Fruit fly (Drosophila melanogaster) whole organism, embryonic: ENCODE measurements around the gene Unr.

ENCODE experiments used
- Adf1 ChIP-seq: fragments of 200-800 bp; sonication (Bioruptor generic); IDR thresholded peaks from 2 replicates; pipeline ENCODE4 v1.3.6; 2022; ENCODE audit warnings: missing biosample characterization, missing genetic modification characterization
- Asciz ChIP-seq: fragments of 200-800 bp; sonication (Bioruptor generic); optimal IDR thresholded peaks from 2 replicates; lab custom pipeline; 2017; ENCODE audit warnings: missing biosample characterization, mild to moderate bottlenecking, missing genetic modification characterization, missing genetic modification reagents
- Awh ChIP-seq: fragments of 200-800 bp; sonication (Bioruptor generic); IDR thresholded peaks from 2 replicates; pipeline ENCODE4, ENCODE4 v1.3.6; 2022; ENCODE audit warnings: missing biosample characterization, missing genetic modification characterization
- Blimp-1 ChIP-seq: fragments of 200-800 bp; sonication (Bioruptor generic); optimal IDR thresholded peaks from 3 replicates; lab custom pipeline; 2018; ENCODE audit warnings: missing biosample characterization, missing genetic modification characterization, mild to moderate bottlenecking, moderate library complexity, missing genetic modification reagents
- CG11398 ChIP-seq: fragments of 200-800 bp; sonication (Bioruptor generic); optimal IDR thresholded peaks from 2 replicates; lab custom pipeline; 2016; ENCODE audit warnings: missing biosample characterization, missing genetic modification characterization
- CG13894 ChIP-seq: fragments of 200-800 bp; sonication (Bioruptor generic); optimal IDR thresholded peaks from 3 replicates; lab custom pipeline; 2018; ENCODE audit warnings: missing biosample characterization, mild to moderate bottlenecking, missing genetic modification characterization, moderate library complexity
- CG15011 ChIP-seq: fragments of 200-800 bp; sonication (Bioruptor generic); optimal IDR thresholded peaks from 3 replicates; lab custom pipeline; 2018; ENCODE audit warnings: missing biosample characterization, mild to moderate bottlenecking, missing genetic modification characterization
- CG1647 ChIP-seq: fragments of 200-800 bp; sonication (Bioruptor generic); optimal IDR thresholded peaks from 3 replicates; lab custom pipeline; 2016; ENCODE audit warnings: missing biosample characterization, missing genetic modification characterization
- CG17361 ChIP-seq: fragments of 200-800 bp; sonication (Bioruptor generic); IDR thresholded peaks from 3 replicates; pipeline ENCODE4 v1.3.6; 2022; ENCODE audit warnings: missing biosample characterization, missing genetic modification characterization
- CG17612 ChIP-seq: fragments of 200-800 bp; sonication (Bioruptor generic); IDR thresholded peaks from 2 replicates; pipeline ENCODE4 v1.3.6; 2022; ENCODE audit warnings: missing biosample characterization, missing genetic modification characterization
- CG1792 ChIP-seq: fragments of 200-800 bp; sonication (Bioruptor generic); optimal IDR thresholded peaks from 2 replicates; lab custom pipeline; 2016; ENCODE audit warnings: missing biosample characterization, missing genetic modification characterization
- CG43689 ChIP-seq: fragments of 200-800 bp; sonication (Bioruptor generic); IDR thresholded peaks from 2 replicates; pipeline ENCODE4 v1.3.6; 2022; ENCODE audit warnings: missing biosample characterization, missing genetic modification characterization
- CG4854 ChIP-seq: fragments of 200-800 bp; sonication (Bioruptor generic); optimal IDR thresholded peaks from 2 replicates; lab custom pipeline; 2016; ENCODE audit warnings: missing biosample characterization, missing genetic modification characterization, inconsistent platforms
- CG7786 ChIP-seq: fragments of 200-800 bp; sonication (Bioruptor generic); optimal IDR thresholded peaks from 2 replicates; lab custom pipeline; 2016; ENCODE audit warnings: missing biosample characterization, missing genetic modification characterization
- CG8089 ChIP-seq: fragments of 200-800 bp; sonication (Bioruptor generic); optimal IDR thresholded peaks from 3 replicates; lab custom pipeline; 2016; ENCODE audit warnings: missing biosample characterization, missing genetic modification characterization
- CrebB ChIP-seq: fragments of 200-800 bp; sonication (Bioruptor generic); optimal IDR thresholded peaks from 3 replicates; lab custom pipeline; 2018; ENCODE audit warnings: missing biosample characterization, mild to moderate bottlenecking, missing genetic modification characterization
- Dad ChIP-seq: fragments of 200-800 bp; sonication (Bioruptor generic); optimal IDR thresholded peaks from 3 replicates; lab custom pipeline; 2016; ENCODE audit warnings: missing biosample characterization, missing genetic modification characterization
- Dip3 ChIP-seq: fragments of 200-800 bp; sonication (Bioruptor generic); optimal IDR thresholded peaks from 3 replicates; lab custom pipeline; 2016; ENCODE audit warnings: missing biosample characterization, missing genetic modification characterization
- MBD-R2 ChIP-seq: fragments of 200-800 bp; sonication (Bioruptor generic); IDR thresholded peaks from 2 replicates; pipeline ENCODE4 v1.3.6; 2022; ENCODE audit warnings: missing biosample characterization, missing genetic modification characterization
- Nf-YC ChIP-seq: fragments of 200-800 bp; optimal IDR thresholded peaks from 3 replicates; lab custom pipeline; 2019; ENCODE audit warnings: missing biosample characterization, mild to moderate bottlenecking, missing genetic modification characterization, moderate library complexity
- Spps ChIP-seq: fragments of 200-800 bp; sonication (Bioruptor generic); optimal IDR thresholded peaks from 2 replicates; lab custom pipeline; 2018; ENCODE audit warnings: missing biosample characterization, mild to moderate bottlenecking, missing genetic modification characterization
- Stat92E ChIP-seq, 3 experiments: fragments of >200 bp in 2 of 3; fragments of 200-800 bp in 1 of 3; sonication (Bioruptor generic) in 1 of 3; optimal IDR thresholded peaks; 2 replicates each; lab custom pipeline; 2017 to 2019; ENCODE audit warnings: missing biosample characterization in 3 of 3, missing genetic modification characterization in 3 of 3, mild to moderate bottlenecking in 1 of 3, moderate library complexity in 1 of 3
- Taf1 ChIP-seq: fragments of 200-800 bp; sonication (Bioruptor generic); IDR thresholded peaks from 2 replicates; pipeline ENCODE4 v1.3.6; 2022; ENCODE audit warnings: missing biosample characterization, missing genetic modification characterization
- ac ChIP-seq: fragments of 200-800 bp; sonication (Bioruptor generic); optimal IDR thresholded peaks from 3 replicates; lab custom pipeline; 2017; ENCODE audit warnings: missing biosample characterization, mild to moderate bottlenecking, missing genetic modification characterization
- amos ChIP-seq: fragments of 200-800 bp; sonication (Bioruptor generic); IDR thresholded peaks from 2 replicates; pipeline ENCODE4 v1.3.6; 2022; ENCODE audit warnings: missing biosample characterization, missing genetic modification characterization; ENCODE audit not compliant: partially characterized antibody
- ato ChIP-seq: fragments of 200-800 bp; sonication (Bioruptor generic); IDR thresholded peaks from 2 replicates; pipeline ENCODE4 v1.3.6; 2022; ENCODE audit warnings: missing biosample characterization, missing genetic modification characterization; ENCODE audit not compliant: partially characterized antibody
- chm ChIP-seq: fragments of 200-800 bp; sonication (Bioruptor generic); IDR thresholded peaks from 2 replicates; pipeline ENCODE4 v1.3.6; 2022; ENCODE audit warnings: missing biosample characterization, missing genetic modification characterization
- croc ChIP-seq: fragments of 200-800 bp; sonication (Bioruptor generic); conservative IDR thresholded peaks from 3 replicates; pipeline ENCODE4 v1.3.6; 2022; ENCODE audit warnings: missing biosample characterization, missing genetic modification characterization
- crp ChIP-seq, 2 experiments: fragments of 200-800 bp; sonication (Bioruptor generic); optimal IDR thresholded peaks; 2 replicates in 1 of 2; 3 replicates in 1 of 2; lab custom pipeline; 2017; ENCODE audit warnings: missing biosample characterization in 2 of 2, missing genetic modification characterization in 2 of 2, mild to moderate bottlenecking in 1 of 2, moderate library complexity in 1 of 2
- da ChIP-seq: fragments of 200-800 bp; sonication (Bioruptor generic); optimal IDR thresholded peaks from 2 replicates; lab custom pipeline; 2016; ENCODE audit warnings: missing biosample characterization, missing genetic modification characterization
- en ChIP-seq: fragments of 200-800 bp; sonication (Bioruptor generic); optimal IDR thresholded peaks from 2 replicates; lab custom pipeline; 2016; ENCODE audit warnings: missing biosample characterization, missing genetic modification characterization
- gce ChIP-seq: fragments of 200-800 bp; sonication (Bioruptor generic); IDR thresholded peaks from 3 replicates; pipeline ENCODE4 v1.3.6; 2022; ENCODE audit warnings: missing biosample characterization, missing genetic modification characterization
- hb ChIP-seq: fragments of 200-800 bp; sonication (Bioruptor generic); IDR thresholded peaks from 3 replicates; pipeline ENCODE4 v1.3.6; 2022; ENCODE audit warnings: missing biosample characterization, missing genetic modification characterization; ENCODE audit not compliant: partially characterized antibody
- her ChIP-seq: fragments of 200-800 bp; sonication (Bioruptor generic); optimal IDR thresholded peaks from 2 replicates; lab custom pipeline; 2016; ENCODE audit warnings: missing biosample characterization, missing genetic modification characterization
- hth ChIP-seq: fragments of >200 bp; optimal IDR thresholded peaks from 2 replicates; lab custom pipeline; 2017; ENCODE audit warnings: inconsistent platforms
- kah ChIP-seq: fragments of 200-800 bp; sonication (Bioruptor generic); optimal IDR thresholded peaks from 2 replicates; lab custom pipeline; 2018; ENCODE audit warnings: missing biosample characterization, mild to moderate bottlenecking, missing genetic modification characterization
- knrl ChIP-seq: fragments of 200-800 bp; sonication (Bioruptor generic); IDR thresholded peaks from 3 replicates; pipeline ENCODE4 v1.3.6; 2022; ENCODE audit warnings: missing biosample characterization, missing genetic modification characterization; ENCODE audit not compliant: partially characterized antibody
- lov ChIP-seq, 2 experiments: fragments of 200-800 bp in 1 of 2; fragments of >200 bp in 1 of 2; sonication (Bioruptor generic) in 1 of 2; IDR thresholded peaks in 1 of 2; optimal IDR thresholded peaks in 1 of 2; 2 replicates in 1 of 2; 3 replicates in 1 of 2; pipeline versions ENCODE4 v1.3.6 to Lab custom; 2017 to 2022; ENCODE audit warnings: missing biosample characterization in 1 of 2, missing genetic modification characterization in 1 of 2
- nmo ChIP-seq: fragments of 200-800 bp; sonication (Bioruptor generic); optimal IDR thresholded peaks from 2 replicates; lab custom pipeline; 2018; ENCODE audit warnings: missing biosample characterization, mild to moderate bottlenecking, missing genetic modification characterization, moderate library complexity
- phol ChIP-seq: fragments of 200-800 bp; sonication (Bioruptor generic); optimal IDR thresholded peaks from 3 replicates; lab custom pipeline; 2018; ENCODE audit warnings: missing biosample characterization, mild to moderate bottlenecking, missing genetic modification characterization, moderate library complexity
- schlank ChIP-seq: fragments of 200-800 bp; sonication (Bioruptor generic); optimal IDR thresholded peaks from 2 replicates; lab custom pipeline; 2018; ENCODE audit warnings: missing biosample characterization, mild to moderate bottlenecking, missing genetic modification characterization
- shn ChIP-seq: fragments of 200-800 bp; sonication (Bioruptor generic); optimal IDR thresholded peaks from 3 replicates; lab custom pipeline; 2016; ENCODE audit warnings: missing biosample characterization, missing genetic modification characterization
- sima ChIP-seq: fragments of 200-800 bp; sonication (Bioruptor generic); optimal IDR thresholded peaks from 2 replicates; lab custom pipeline; 2016; ENCODE audit warnings: missing biosample characterization, missing genetic modification characterization
- sisA ChIP-seq: fragments of 200-800 bp; sonication (Bioruptor generic); IDR thresholded peaks from 2 replicates; pipeline ENCODE4 v1.3.6; 2022; ENCODE audit warnings: missing biosample characterization, missing genetic modification characterization
- sug ChIP-seq: fragments of 200-800 bp; optimal IDR thresholded peaks from 2 replicates; lab custom pipeline; 2019; ENCODE audit warnings: missing biosample characterization, mild to moderate bottlenecking, missing genetic modification characterization, moderate library complexity
- unc-4 ChIP-seq: fragments of 200-800 bp; sonication (Bioruptor generic); IDR thresholded peaks from 2 replicates; pipeline ENCODE4 v1.3.6; 2022; ENCODE audit warnings: missing biosample characterization, missing genetic modification characterization; ENCODE audit not compliant: partially characterized antibody

Unr gene

DNA sequence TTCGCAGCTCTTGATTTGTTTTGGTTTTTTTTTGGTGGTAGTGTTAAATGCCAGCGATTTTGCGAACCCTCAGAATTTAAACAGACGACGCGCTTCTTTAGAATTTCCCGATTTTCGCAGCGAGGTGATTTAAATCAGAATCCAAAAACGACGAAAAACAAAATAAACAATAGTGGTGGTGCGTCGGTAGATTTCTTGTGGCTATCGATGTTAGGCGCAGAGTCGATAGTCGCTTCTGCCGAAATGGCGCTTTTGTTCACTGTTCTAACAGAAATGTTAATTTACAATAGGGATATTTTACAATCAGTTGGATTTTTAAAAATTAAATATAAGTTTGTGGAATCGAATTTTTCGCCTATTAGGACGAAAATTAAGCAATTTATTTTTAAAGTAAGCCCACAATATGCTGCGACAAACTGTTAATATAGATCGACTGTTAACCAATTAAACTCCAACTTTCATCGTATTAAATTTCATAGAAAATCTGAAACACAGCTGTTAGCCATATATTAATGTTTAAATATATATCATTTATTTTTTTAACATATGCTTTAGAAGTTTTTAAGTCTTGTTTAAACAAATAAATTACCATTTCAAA, 7.1 kb upstream of the Unr start, which contains the start of gene CG6983 (continued):
- peak; percentile 0 for TF ChIP-seq CG13894 (tag; lab: Kevin White, UChicago)
- TF ChIP-seq nmo: no peak
- no peak for TF ChIP-seq kah
- TF ChIP-seq sisA (GFP tag; lab: Robert Waterston, UW): no peak
- no peak for TF ChIP-seq CG43689 (GFP tag; lab: Robert Waterston, UW)
- no peak for TF ChIP-seq hth (lab: Kevin White, UChicago)
- TF ChIP-seq sima (GFP tag; lab: Kevin White, UChicago): no peak
- TF ChIP-seq knrl (GFP tag; lab: Robert Waterston, UW): peak; percentile 76
- no peak for TF ChIP-seq her
- TF ChIP-seq CG4854 (GFP tag; lab: Kevin White, UChicago): no peak
- TF ChIP-seq ac (GFP tag; lab: Kevin White, UChicago): no peak
- TF ChIP-seq Dip3 (GFP tag; lab: Kevin White, UChicago): no peak
- TF ChIP-seq en: no peak
- no peak for TF ChIP-seq CG15011 (GFP tag; lab: Kevin White, UChicago)
- no peak for TF ChIP-seq Asciz (GFP tag; lab: Kevin White, UChicago)
- no peak for TF ChIP-seq croc (GFP tag; lab: Robert Waterston, UW)
- no peak for TF ChIP-seq CG1647 (GFP tag; lab: Kevin White, UChicago)
- TF ChIP-seq CG17361 (GFP tag; lab: Robert Waterston, UW): 0 out of 3 replicates have a peak, but pooled peaks have one; percentile 22
- TF ChIP-seq amos (GFP tag; lab: Robert Waterston, UW): peak; percentile 92; the same call in 1 of the 2 replicates
- no peak for TF ChIP-seq gce (GFP tag; lab: Robert Waterston, UW)
- TF ChIP-seq lov (optimal IDR thresholded peaks at IDR 0.05; lab: Kevin White, UChicago): no peak
- no peak for TF ChIP-seq lov (GFP tag; IDR thresholded peaks at IDR 0.05; lab: Robert Waterston, UW)
- no peak; the same call in none of the 2 replicates for TF ChIP-seq ato (GFP tag; lab: Robert Waterston, UW)
- no peak for TF ChIP-seq Awh (GFP tag; lab: Robert Waterston, UW)
- no peak for TF ChIP-seq CG7786
- TF ChIP-seq schlank: no peak
- TF ChIP-seq da: no peak
- TF ChIP-seq Nf-YC: no peak
- no peak for TF ChIP-seq Blimp-1 (GFP tag; lab: Kevin White, UChicago)
- TF ChIP-seq CrebB: no peak
- TF ChIP-seq Dad (GFP tag; lab: Kevin White, UChicago): no peak
- peak; percentile 16 for TF ChIP-seq sug (tag; lab: Kevin White, UChicago)
- no peak for TF ChIP-seq Spps
- peak; percentile 57; the same call in 1 of the 3 replicates for TF ChIP-seq hb
- TF ChIP-seq Taf1: no peak
- no peak for TF ChIP-seq shn
- TF ChIP-seq CG11398 (GFP tag; lab: Kevin White, UChicago): no peak
- TF ChIP-seq CG1792: no peak
- no peak for TF ChIP-seq CG17612 (GFP tag; lab: Robert Waterston, UW)
- TF ChIP-seq MBD-R2 (GFP tag; lab: Robert Waterston, UW): peak; percentile 31
- TF ChIP-seq Stat92E (GFP tag; optimal IDR thresholded peaks at IDR 0.05; lab: Kevin White, UChicago): no peak
- TF ChIP-seq Adf1 (GFP tag; lab: Robert Waterston, UW): peak; percentile 4; the same call in 1 of the 2 replicates
- no peak for TF ChIP-seq crp (GFP tag; optimal IDR thresholded peaks at IDR 0.05; lab: Kevin White, UChicago)
- no peak for TF ChIP-seq phol (tag; lab: Kevin White, UChicago)
- TF ChIP-seq unc-4: peak; percentile 87
- no peak for TF ChIP-seq CG8089 (GFP tag; lab: Kevin White, UChicago)
- peak; percentile 47; the same call in 1 of the 2 replicates for TF ChIP-seq chm (GFP tag; lab: Robert Waterston, UW)
